Worm (Caenorhabditis elegans) whole organism, L4 larva: ENCODE results near the gene otpl-2.

Source experiments
- R02D3.7 ChIP-seq: fragments of 150-350 bp; sonication (generic microtip); optimal IDR thresholded peaks from 3 replicates; lab custom pipeline; 2014; ENCODE audit warnings: missing biosample characterization, missing genetic modification characterization
- Y48G9A.11 ChIP-seq: fragments of 200-800 bp; sonication (Bioruptor generic); IDR thresholded peaks from 2 replicates; pipeline ENCODE4 v1.3.6; 2022; ENCODE audit warnings: missing genetic modification reagents, missing genetic modification characterization, missing compliant biosample characterization
- ZK546.5 ChIP-seq, 2 experiments: sonication (generic microtip); optimal IDR thresholded peaks; 2 replicates each; lab custom pipeline; 2017; ENCODE audit warnings: missing biosample characterization in 2 of 2, missing genetic modification characterization in 2 of 2
- aha-1 ChIP-seq: fragments of 150-350 bp; peaks from one replicate; lab custom pipeline; 2014; ENCODE audit warnings: missing biosample characterization, missing genetic modification characterization
- attf-4 ChIP-seq: sonication (generic microtip); optimal IDR thresholded peaks from 3 replicates; lab custom pipeline; 2017; ENCODE audit warnings: missing biosample characterization, missing genetic modification characterization
- ceh-62 ChIP-seq: sonication (generic microtip); optimal IDR thresholded peaks from 2 replicates; lab custom pipeline; 2017; ENCODE audit warnings: missing biosample characterization, missing genetic modification characterization
- daf-12 ChIP-seq: fragments of 150-350 bp; optimal IDR thresholded peaks from 2 replicates; lab custom pipeline; 2014; ENCODE audit warnings: missing biosample characterization, missing genetic modification reagents, missing genetic modification characterization
- dpl-1 ChIP-seq: fragments of 150-350 bp; optimal IDR thresholded peaks from 2 replicates; lab custom pipeline; 2014; ENCODE audit warnings: missing biosample characterization, missing genetic modification reagents, missing genetic modification characterization
- dve-1 ChIP-seq: sonication (generic microtip); optimal IDR thresholded peaks from 2 replicates; lab custom pipeline; 2017; ENCODE audit warnings: antibody characterized with exemption, mild to moderate bottlenecking, missing genetic modification characterization, missing compliant biosample characterization; ENCODE audit not compliant: insufficient read depth
- hif-1 ChIP-seq, 2 experiments: sonication (generic microtip); optimal IDR thresholded peaks; 2 replicates each; lab custom pipeline; 2016 to 2017; ENCODE audit warnings: missing compliant biosample characterization in 2 of 2, missing genetic modification characterization in 2 of 2, missing genetic modification reagents in 2 of 2, missing genotype in 2 of 2, mild to moderate bottlenecking in 1 of 2
- hlh-11 ChIP-seq: fragments of 200-800 bp; sonication (Bioruptor generic); optimal IDR thresholded peaks from 2 replicates; lab custom pipeline; 2018; ENCODE audit warnings: mild to moderate bottlenecking, missing genetic modification characterization, missing compliant biosample characterization
- hlh-30 ChIP-seq: sonication (generic microtip); optimal IDR thresholded peaks from 2 replicates; lab custom pipeline; 2017; ENCODE audit warnings: antibody characterized with exemption, mild to moderate bottlenecking, missing genetic modification characterization, missing compliant biosample characterization; ENCODE audit not compliant: insufficient read depth
- lim-7 ChIP-seq: fragments of 200-800 bp; sonication (Bioruptor generic); IDR thresholded peaks from 2 replicates; pipeline ENCODE4 v1.3.6; 2022; ENCODE audit warnings: missing genetic modification characterization, missing compliant biosample characterization
- lin-13 ChIP-seq: fragments of 150-350 bp; optimal IDR thresholded peaks from 2 replicates; lab custom pipeline; 2014; ENCODE audit warnings: missing biosample characterization, missing genetic modification reagents, missing genetic modification characterization
- mep-1 ChIP-seq: fragments of 150-350 bp; sonication (generic microtip); optimal IDR thresholded peaks from 3 replicates; lab custom pipeline; 2014; ENCODE audit warnings: missing biosample characterization, missing genetic modification characterization
- nhr-10 ChIP-seq: fragments of 150-350 bp; optimal IDR thresholded peaks from 2 replicates; lab custom pipeline; 2014; ENCODE audit warnings: missing biosample characterization, missing genetic modification characterization
- nhr-102 ChIP-seq: sonication (generic microtip); optimal IDR thresholded peaks from 2 replicates; lab custom pipeline; 2016; ENCODE audit warnings: mild to moderate bottlenecking, missing genetic modification characterization, moderate library complexity, missing compliant biosample characterization
- nhr-11 ChIP-seq: fragments of 150-350 bp; optimal IDR thresholded peaks from 2 replicates; lab custom pipeline; 2014; ENCODE audit warnings: missing biosample characterization, missing genetic modification characterization
- nhr-41 ChIP-seq: fragments of 200-800 bp; sonication (Bioruptor generic); IDR thresholded peaks from 2 replicates; pipeline ENCODE4 v1.3.6; 2022; ENCODE audit warnings: missing genetic modification reagents, missing genetic modification characterization, missing compliant biosample characterization
- nhr-48 ChIP-seq: sonication (generic microtip); optimal IDR thresholded peaks from 2 replicates; lab custom pipeline; 2016; ENCODE audit warnings: mild to moderate bottlenecking, missing genetic modification characterization, missing compliant biosample characterization
- nhr-6 ChIP-seq: fragments of 150-350 bp; optimal IDR thresholded peaks from 2 replicates; lab custom pipeline; 2014; ENCODE audit warnings: missing biosample characterization, missing genetic modification characterization
- nhr-76 ChIP-seq: fragments of 150-350 bp; optimal IDR thresholded peaks from 2 replicates; lab custom pipeline; 2014; ENCODE audit warnings: missing biosample characterization, missing genetic modification characterization
- nhr-77 ChIP-seq: fragments of 150-350 bp; optimal IDR thresholded peaks from 2 replicates; lab custom pipeline; 2014; ENCODE audit warnings: missing biosample characterization, missing genetic modification characterization
- pha-4 ChIP-seq, 2 experiments: fragments of 150-350 bp in 1 of 2; fragments of 200-800 bp in 1 of 2; sonication (Bioruptor generic) in 1 of 2; IDR thresholded peaks in 1 of 2; optimal IDR thresholded peaks in 1 of 2; 2 replicates each; pipeline versions ENCODE4 v1.3.6 to Lab custom; 2014 to 2022; ENCODE audit warnings: missing genetic modification characterization in 2 of 2, missing genetic modification reagents in 2 of 2, missing biosample characterization in 1 of 2, missing compliant biosample characterization in 1 of 2
- pqm-1 ChIP-seq: sonication (generic microtip); optimal IDR thresholded peaks from 2 replicates; lab custom pipeline; 2017; ENCODE audit warnings: missing biosample characterization, missing genetic modification characterization
- spr-1 ChIP-seq: sonication (generic microtip); optimal IDR thresholded peaks from 2 replicates; lab custom pipeline; 2016; ENCODE audit warnings: mild to moderate bottlenecking, missing genetic modification characterization, missing compliant biosample characterization
- spr-3 ChIP-seq: fragments of 200-800 bp; sonication (Bioruptor generic); optimal IDR thresholded peaks from 2 replicates; lab custom pipeline; 2018; ENCODE audit warnings: mild to moderate bottlenecking, missing genetic modification characterization, missing compliant biosample characterization
- tag-97 ChIP-seq: fragments of 200-800 bp; sonication (Bioruptor generic); IDR thresholded peaks from 2 replicates; pipeline ENCODE4 v1.3.6; 2022; ENCODE audit warnings: missing genetic modification characterization, missing compliant biosample characterization
- tra-1 ChIP-seq: fragments of 200-800 bp; sonication (Bioruptor generic); IDR thresholded peaks from 2 replicates; pipeline ENCODE4 v1.3.6; 2022; ENCODE audit warnings: missing genetic modification reagents, missing genetic modification characterization, missing compliant biosample characterization
- unc-130 ChIP-seq: sonication (generic microtip); optimal IDR thresholded peaks from 2 replicates; lab custom pipeline; 2016; ENCODE audit warnings: missing genetic modification reagents, missing genetic modification characterization, missing compliant biosample characterization
- unc-39 ChIP-seq: sonication (generic microtip); optimal IDR thresholded peaks from 2 replicates; lab custom pipeline; 2017; ENCODE audit warnings: missing biosample characterization, missing genetic modification characterization
- unc-62 ChIP-seq, 3 experiments: fragments of 150-350 bp in 1 of 3; sonication (generic microtip); optimal IDR thresholded peaks in 2 of 3; peaks in 1 of 3; 1 replicate in 1 of 3; 2 replicates in 2 of 3; lab custom pipeline; 2014 to 2017; ENCODE audit warnings: missing biosample characterization in 3 of 3, missing genetic modification characterization in 3 of 3, missing genetic modification reagents in 3 of 3, missing genotype in 1 of 3

Gene otpl-2

DNA sequence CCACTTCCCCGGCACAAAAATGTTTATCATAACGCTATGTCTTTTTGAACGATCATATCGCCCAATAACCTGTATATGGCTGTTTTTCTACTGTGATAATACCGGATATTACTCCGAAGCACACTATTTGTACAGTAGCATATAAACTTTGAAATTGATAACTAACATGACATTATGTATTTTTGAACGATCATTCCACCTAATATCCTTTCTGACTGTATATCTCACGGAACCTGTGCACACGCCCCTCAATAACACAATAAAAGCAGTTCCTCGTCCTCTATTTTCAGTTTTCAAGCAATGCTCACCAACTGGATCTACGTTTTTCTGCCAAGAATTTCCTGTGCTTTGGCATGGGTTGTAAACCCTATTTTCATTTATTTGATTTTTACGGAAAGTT lies 28.0 kb downstream of the otpl-2 start, which contains the start of gene srj-40:
Gene srj-40, plus strand, starts transcription at position 301 of the 400 bp plus-strand sequence.
- TF ChIP-seq pqm-1: no peak
- TF ChIP-seq hlh-30 (tag; lab: Kevin White, UChicago): no peak
- no peak for TF ChIP-seq R02D3.7 (tag; lab: Kevin White, UChicago)
- no peak for TF ChIP-seq unc-62 (GFP tag; optimal IDR thresholded peaks at IDR 0.05 in 1 of 2; lab: Kevin White, UChicago)
- no peak for TF ChIP-seq unc-62 (tag; optimal IDR thresholded peaks at IDR 0.05; lab: Kevin White, UChicago)
- TF ChIP-seq ZK546.5 (tag; optimal IDR thresholded peaks at IDR 0.05; lab: Kevin White, UChicago): no peak
- TF ChIP-seq nhr-76 (tag; lab: Kevin White, UChicago): no peak
- TF ChIP-seq hif-1 (tag; optimal IDR thresholded peaks at IDR 0.05; lab: Kevin White, UChicago): no peak
- no peak for TF ChIP-seq nhr-48 (tag; lab: Kevin White, UChicago)
- no peak for TF ChIP-seq dve-1 (tag; lab: Kevin White, UChicago)
- no peak for TF ChIP-seq ceh-62
- no peak for TF ChIP-seq unc-39 (tag; lab: Kevin White, UChicago)
- TF ChIP-seq spr-1 (tag; lab: Kevin White, UChicago): no peak
- no peak for TF ChIP-seq hlh-11 (tag; lab: Kevin White, UChicago)
- no peak for TF ChIP-seq lim-7 (GFP tag; lab: Robert Waterston, UW)
- TF ChIP-seq tra-1 (GFP tag; lab: Robert Waterston, UW): no peak
- no peak for TF ChIP-seq nhr-11 (tag; lab: Kevin White, UChicago)
- no peak for TF ChIP-seq aha-1 (tag; lab: Kevin White, UChicago)

DNA sequence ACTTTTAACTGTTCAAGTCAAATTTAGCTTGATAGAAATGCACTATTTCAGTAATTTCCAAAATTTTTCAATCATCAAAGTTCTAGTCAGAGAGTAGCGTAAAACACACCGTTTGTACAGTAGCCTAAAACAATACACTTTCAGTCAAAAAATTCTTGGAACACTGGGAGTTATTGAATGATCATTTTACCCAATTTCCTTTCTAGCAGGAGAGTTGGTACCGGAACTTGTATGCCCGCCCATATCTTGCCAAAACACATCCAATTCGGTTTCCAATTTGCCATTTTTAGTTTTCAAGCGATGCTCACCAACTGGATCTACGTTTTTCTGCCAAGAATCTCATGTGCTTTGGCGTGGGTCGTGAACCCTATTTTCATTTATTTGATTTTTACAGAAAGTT lies 30.7 kb downstream of the otpl-2 start, which contains the start of gene srj-39:
Gene srj-39, plus strand, starts transcription at position 301 of the 400 bp plus-strand sequence.
- TF ChIP-seq nhr-102 (no peak), unc-130 (GFP tag; lab: Kevin White, UChicago) (no peak), nhr-77 (tag; lab: Kevin White, UChicago) (no peak), lim-7 (GFP tag; lab: Robert Waterston, UW) (no peak), nhr-41 (GFP tag; lab: Robert Waterston, UW) (no peak), attf-4 (no peak), nhr-6 (tag; lab: Kevin White, UChicago) (no peak), ZK546.5 (tag; optimal IDR thresholded peaks at IDR 0.05; lab: Kevin White, UChicago) (no peak), daf-12 (tag; lab: Kevin White, UChicago) (no peak), mep-1 (tag; lab: Kevin White, UChicago) (no peak), R02D3.7 (tag; lab: Kevin White, UChicago) (no peak)

DNA sequence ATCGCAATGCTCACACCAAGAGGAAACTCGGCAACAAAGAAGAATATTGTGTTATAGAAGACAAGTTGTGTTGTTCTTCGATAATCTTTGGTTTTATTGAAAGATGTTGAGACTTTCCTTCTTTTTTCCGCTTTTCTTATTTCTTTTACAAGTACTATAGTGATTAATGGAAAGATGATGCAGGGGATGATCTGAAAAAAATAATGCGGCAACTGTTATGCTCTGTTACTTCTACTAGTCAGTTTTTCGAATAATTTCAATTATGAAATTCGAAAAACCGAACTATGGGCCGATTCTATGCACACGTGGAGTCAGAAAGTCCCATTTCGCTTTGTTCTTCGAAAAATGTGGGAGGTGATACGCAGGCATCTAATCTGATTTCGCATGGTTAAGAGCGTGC lies 33.1 kb downstream of the otpl-2 start:
- no peak for TF ChIP-seq pha-4 (GFP tag; IDR thresholded peaks at IDR 0.05; lab: Robert Waterston, UW)
- no peak for TF ChIP-seq pha-4 (tag; optimal IDR thresholded peaks at IDR 0.05; lab: Kevin White, UChicago)
- no peak for TF ChIP-seq unc-62 (GFP tag; optimal IDR thresholded peaks at IDR 0.05 in 1 of 2; lab: Kevin White, UChicago)
- no peak for TF ChIP-seq unc-62 (tag; optimal IDR thresholded peaks at IDR 0.05; lab: Kevin White, UChicago)
- TF ChIP-seq spr-3: no peak
- TF ChIP-seq Y48G9A.11: no peak
- TF ChIP-seq dpl-1: no peak
- no peak for TF ChIP-seq hlh-30 (tag; lab: Kevin White, UChicago)
- TF ChIP-seq nhr-10: no peak

DNA sequence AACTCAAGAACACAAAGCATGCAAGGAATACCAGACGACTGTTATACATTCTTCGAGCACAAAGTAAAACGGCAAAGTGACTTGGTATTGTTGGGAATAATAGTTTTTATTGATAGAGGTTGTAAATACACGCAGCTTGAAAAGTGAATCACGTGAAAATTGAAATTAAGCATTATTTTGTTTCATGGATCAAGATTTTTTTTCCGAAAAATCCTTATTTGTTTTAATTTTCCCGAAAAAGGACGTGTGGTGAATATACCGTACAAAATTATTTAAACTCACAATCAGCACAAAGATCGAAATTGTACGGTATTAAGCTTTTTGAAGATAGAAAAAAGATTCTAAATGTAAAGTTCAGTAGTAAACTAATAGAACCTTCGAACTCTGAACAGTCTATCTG lies 36.3 kb downstream of the otpl-2 start, which contains the start of gene clc-18:
Gene clc-18, minus strand, starts transcription at position 101 of the 400 bp plus-strand sequence.
- TF ChIP-seq unc-62 (GFP tag; optimal IDR thresholded peaks at IDR 0.05 in 1 of 2; lab: Kevin White, UChicago) (peak in 1 of 2 experiments; percentile 7), unc-62 (tag; optimal IDR thresholded peaks at IDR 0.05; lab: Kevin White, UChicago) (no peak), lin-13 (GFP tag; lab: Kevin White, UChicago) (no peak)

DNA sequence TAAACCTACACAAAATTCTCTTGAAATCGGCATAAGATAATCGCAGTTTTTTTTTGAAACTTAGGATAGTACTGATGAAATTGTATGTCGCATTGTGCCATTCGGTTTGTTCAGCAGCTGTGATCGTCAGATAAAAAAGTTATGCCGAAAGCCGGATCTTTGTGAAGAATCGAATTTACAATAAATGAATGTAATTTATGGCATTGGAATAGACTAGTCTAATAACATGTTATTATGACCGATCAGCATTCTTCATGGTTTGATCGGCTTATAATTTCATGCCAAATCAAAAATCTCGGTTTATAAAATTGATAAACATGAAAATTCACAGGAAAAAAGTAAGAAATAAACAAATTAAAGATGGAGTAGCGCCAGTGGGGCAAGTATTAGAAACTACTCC lies 39.0 kb downstream of the otpl-2 start, which contains the start of gene srw-134:
Gene srw-134, minus strand, starts transcription at position 101 of the 400 bp plus-strand sequence.
- no peak for TF ChIP-seq tag-97 (GFP tag; lab: Robert Waterston, UW)
